Fruit fly (Drosophila melanogaster): ENCODE data around the gene HisRS.

DNA sequence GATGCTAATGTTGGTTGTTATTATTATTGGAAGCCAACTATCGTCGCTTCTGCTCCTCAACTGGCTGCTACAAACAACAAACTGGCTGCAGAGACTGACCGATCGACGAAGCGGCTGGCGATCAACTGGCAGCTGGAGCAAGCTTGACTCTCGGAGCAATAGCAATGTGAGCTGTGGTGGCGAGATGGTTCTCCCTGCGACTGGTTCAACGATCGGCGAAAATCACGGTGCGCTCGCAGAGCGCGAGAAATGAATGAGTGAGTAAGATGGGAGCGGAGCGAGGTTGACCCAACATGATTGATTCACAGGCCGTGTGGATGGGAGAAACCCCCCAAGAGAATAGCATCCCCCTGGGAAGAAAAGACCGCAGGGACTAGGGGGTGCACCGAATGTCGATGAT, 25.7 kb upstream of the HisRS start, which contains the start of gene CG15046:
- no peak for TF ChIP-seq Pif1A (GFP tag; optimal IDR thresholded peaks at IDR 0.05)
- no peak for TF ChIP-seq CG15710 (tag; optimal IDR thresholded peaks at IDR 0.05)
- peak; percentile 77; the same call in 2 of the 3 replicates for TF ChIP-seq CG4496 (GFP tag; IDR thresholded peaks at IDR 0.05)
- TF ChIP-seq CG34367 (tag; optimal IDR thresholded peaks at IDR 0.05) = no peak
- peak; percentile 50; the same call in 1 of the 2 replicates for TF ChIP-seq CG12605 (GFP tag; IDR thresholded peaks at IDR 0.05)
- no peak for TF ChIP-seq CG10348 (GFP tag; IDR thresholded peaks at IDR 0.05)
- TF ChIP-seq EcR (GFP tag; optimal IDR thresholded peaks at IDR 0.05) = peak; percentile 91

All from whole organism, pupa.